Worm (Caenorhabditis elegans) whole organism, midembryonic: ENCODE data around the gene ZK287.4.

Experiments used
- T22C8.4 ChIP-seq: fragments of 200-800 bp; sonication (Bioruptor generic); IDR thresholded peaks from 2 replicates; pipeline ENCODE4 v1.3.6; 2022; ENCODE audit warnings: missing genetic modification characterization, missing compliant biosample characterization
- cog-1 ChIP-seq: sonication (generic microtip); optimal IDR thresholded peaks from 2 replicates; lab custom pipeline; 2016; ENCODE audit warnings: missing genetic modification characterization, missing compliant biosample characterization
- flt-1 ChIP-seq: fragments of 200-800 bp; sonication (Bioruptor generic); IDR thresholded peaks from 2 replicates; pipeline ENCODE4 v1.3.6; 2022; ENCODE audit warnings: missing genetic modification characterization, missing compliant biosample characterization
- klf-2 ChIP-seq: fragments of 200-800 bp; sonication (Bioruptor generic); conservative IDR thresholded peaks from 2 replicates; pipeline ENCODE4 v1.3.6; 2022; ENCODE audit warnings: missing genetic modification reagents, missing genetic modification characterization, missing compliant biosample characterization
- med-1 ChIP-seq: sonication (generic microtip); optimal IDR thresholded peaks from 2 replicates; lab custom pipeline; 2017; ENCODE audit warnings: missing genetic modification characterization, mild to moderate bottlenecking, missing compliant biosample characterization, antibody characterized with exemption, missing genetic modification reagents; ENCODE audit not compliant: insufficient read depth
- ref-1 ChIP-seq: fragments of 200-800 bp; sonication (Bioruptor generic); conservative IDR thresholded peaks from 2 replicates; pipeline ENCODE4 v1.3.6; 2022; ENCODE audit warnings: missing genetic modification reagents, missing genetic modification characterization, missing compliant biosample characterization
- tab-1 ChIP-seq: fragments of 200-800 bp; sonication (Bioruptor generic); IDR thresholded peaks from 2 replicates; pipeline ENCODE4 v1.3.6; 2022; ENCODE audit warnings: missing genetic modification characterization, missing compliant biosample characterization
- ztf-23 ChIP-seq: fragments of 200-800 bp; sonication (Bioruptor generic); IDR thresholded peaks from 2 replicates; pipeline ENCODE4 v1.3.6; 2022; ENCODE audit warnings: missing genetic modification reagents, missing genetic modification characterization, missing compliant biosample characterization
- ztf-29 ChIP-seq: fragments of 200-800 bp; sonication (Bioruptor generic); IDR thresholded peaks from 2 replicates; pipeline ENCODE4 v1.3.6; 2022; ENCODE audit warnings: missing genetic modification reagents, missing genetic modification characterization, missing compliant biosample characterization

DNA sequence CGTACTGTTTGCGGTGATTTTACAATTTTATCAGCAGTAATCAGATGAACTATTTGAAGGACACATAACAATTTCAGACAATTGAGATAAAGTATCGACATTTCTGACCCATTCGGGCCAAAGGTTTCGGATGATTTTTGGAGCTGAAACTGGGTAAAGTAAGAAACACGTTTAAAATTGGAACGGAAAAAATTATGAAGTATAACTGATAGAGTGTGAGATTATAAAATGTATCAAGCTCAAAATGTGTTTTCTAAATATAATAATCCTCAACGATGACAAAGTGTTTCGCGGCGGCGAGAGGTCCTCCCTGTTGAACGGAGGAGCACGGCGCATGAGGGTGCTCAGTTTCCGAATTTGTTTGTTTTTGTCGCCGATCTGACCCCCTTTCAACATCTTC is at the start of gene ZK287.4:
- no peak for TF ChIP-seq flt-1
- no peak for TF ChIP-seq ztf-23
- TF ChIP-seq cog-1 (tag; lab: Kevin White, UChicago) = no peak
- no peak for TF ChIP-seq med-1 (GFP tag; lab: Kevin White, UChicago)
- no peak for TF ChIP-seq ref-1 (GFP tag; lab: Robert Waterston, UW)
- TF ChIP-seq ztf-29 = no peak
- no peak for TF ChIP-seq klf-2
- no peak for TF ChIP-seq tab-1 (GFP tag; lab: Robert Waterston, UW)
- TF ChIP-seq T22C8.4 (GFP tag; lab: Robert Waterston, UW) = no peak
